Worm (Caenorhabditis elegans) whole organism, L4 larva: ENCODE measurements around the gene C48D5.3.

Experiments
- Y48G9A.11 ChIP-seq: fragments of 200-800 bp; sonication (Bioruptor generic); IDR thresholded peaks from 2 replicates; pipeline ENCODE4 v1.3.6; 2022; ENCODE audit warnings: missing genetic modification reagents, missing genetic modification characterization, missing compliant biosample characterization
- ceh-32 ChIP-seq: sonication (generic microtip); optimal IDR thresholded peaks from 2 replicates; lab custom pipeline; 2016; ENCODE audit warnings: mild to moderate bottlenecking, missing genetic modification characterization, missing compliant biosample characterization; ENCODE audit not compliant: poor library complexity
- daf-12 ChIP-seq: fragments of 150-350 bp; optimal IDR thresholded peaks from 2 replicates; lab custom pipeline; 2014; ENCODE audit warnings: missing biosample characterization, missing genetic modification reagents, missing genetic modification characterization
- daf-8 ChIP-seq: fragments of 200-800 bp; sonication (Bioruptor generic); IDR thresholded peaks from 2 replicates; pipeline ENCODE4 v1.3.6; 2022; ENCODE audit warnings: missing genetic modification characterization, missing compliant biosample characterization
- hlh-11 ChIP-seq: fragments of 200-800 bp; sonication (Bioruptor generic); optimal IDR thresholded peaks from 2 replicates; lab custom pipeline; 2018; ENCODE audit warnings: mild to moderate bottlenecking, missing genetic modification characterization, missing compliant biosample characterization
- nhr-28 ChIP-seq: fragments of 150-350 bp; optimal IDR thresholded peaks from 2 replicates; lab custom pipeline; 2014; ENCODE audit warnings: missing biosample characterization, missing genetic modification characterization
- vab-7 ChIP-seq: fragments of 200-800 bp; sonication (Bioruptor generic); IDR thresholded peaks from 2 replicates; pipeline ENCODE4 v1.3.6; 2022; ENCODE audit warnings: missing genetic modification reagents, missing genetic modification characterization, missing compliant biosample characterization
- ztf-11 ChIP-seq: fragments of 150-350 bp; optimal IDR thresholded peaks from 2 replicates; lab custom pipeline; 2014; ENCODE audit warnings: missing biosample characterization, missing genetic modification characterization

- no peak for TF ChIP-seq ceh-32
- no peak for TF ChIP-seq hlh-11
- no peak for TF ChIP-seq vab-7
- no peak for TF ChIP-seq daf-12 (tag; lab: Kevin White, UChicago)
- no peak for TF ChIP-seq daf-8 (GFP tag; lab: Robert Waterston, UW)
- TF ChIP-seq Y48G9A.11 (GFP tag; lab: Robert Waterston, UW), result no peak
- TF ChIP-seq nhr-28 (tag; lab: Kevin White, UChicago), result no peak
- no peak for TF ChIP-seq ztf-11 (tag; lab: Kevin White, UChicago)
Measured at ce11 chrIII:3627042-3627441, 45.5 kb upstream of the C48D5.3 start, which contains the start of gene sel-8.
